Worm (Caenorhabditis elegans) whole organism, early embryonic: ENCODE measurements around the gene lst-2.

Experiments used
- ama-1 ChIP-seq: fragments of 150-350 bp; optimal IDR thresholded peaks from 2 replicates; lab custom pipeline; 2014
- ceh-13 ChIP-seq: fragments of 200-800 bp; sonication (Bioruptor generic); optimal IDR thresholded peaks from 2 replicates; lab custom pipeline; 2018; ENCODE audit warnings: mild to moderate bottlenecking, missing genetic modification characterization, missing compliant biosample characterization
- ets-7 ChIP-seq: sonication (generic microtip); optimal IDR thresholded peaks from 2 replicates; lab custom pipeline; 2016; ENCODE audit warnings: missing genotype, missing genetic modification characterization, missing compliant biosample characterization
- flt-1 ChIP-seq: fragments of 200-800 bp; sonication (Bioruptor generic); IDR thresholded peaks from 2 replicates; pipeline ENCODE4 v1.3.6; 2022; ENCODE audit warnings: missing genetic modification characterization, missing compliant biosample characterization
- hmbx-1 ChIP-seq: sonication (generic microtip); optimal IDR thresholded peaks from 2 replicates; lab custom pipeline; 2016; ENCODE audit warnings: mild to moderate bottlenecking, missing genetic modification characterization, missing compliant biosample characterization
- pes-1 ChIP-seq: fragments of 200-800 bp; sonication (Bioruptor generic); IDR thresholded peaks from 2 replicates; pipeline ENCODE4 v1.3.6; 2022; ENCODE audit warnings: missing genetic modification reagents, missing genetic modification characterization, missing compliant biosample characterization
- scrt-1 ChIP-seq: fragments of 200-800 bp; sonication (Bioruptor generic); IDR thresholded peaks from 2 replicates; pipeline ENCODE4 v1.3.6; 2022; ENCODE audit warnings: missing genetic modification characterization, missing compliant biosample characterization
- tbx-11 ChIP-seq: fragments of 200-800 bp; sonication (Bioruptor generic); IDR thresholded peaks from 2 replicates; pipeline ENCODE4 v1.3.6; 2022; ENCODE audit warnings: missing genetic modification characterization, missing compliant biosample characterization
- tbx-37 ChIP-seq: fragments of 200-800 bp; sonication (Bioruptor generic); conservative IDR thresholded peaks from 2 replicates; pipeline ENCODE4 v1.3.6; 2022; ENCODE audit warnings: missing genetic modification reagents, missing genetic modification characterization, missing compliant biosample characterization
- tra-4 ChIP-seq: sonication (generic microtip); optimal IDR thresholded peaks from 2 replicates; lab custom pipeline; 2017; ENCODE audit warnings: missing genetic modification characterization, missing compliant biosample characterization

- TF ChIP-seq tbx-37 = no peak
- TF ChIP-seq hmbx-1 (tag; lab: Kevin White, UChicago) = no peak
- TF ChIP-seq tbx-11 (GFP tag; lab: Robert Waterston, UW) = no peak
- no peak for TF ChIP-seq scrt-1 (GFP tag; lab: Robert Waterston, UW)
- no peak for TF ChIP-seq flt-1 (GFP tag; lab: Robert Waterston, UW)
- no peak for TF ChIP-seq ama-1 (lab: Kevin White, UChicago)
- TF ChIP-seq ceh-13 (GFP tag; lab: Kevin White, UChicago) = no peak
- TF ChIP-seq tra-4 (tag; lab: Kevin White, UChicago) = no peak
- no peak for TF ChIP-seq ets-7
- no peak for TF ChIP-seq pes-1 (GFP tag; lab: Robert Waterston, UW)
Observed at ce11 chrX:4377689-4378088, 5.5 kb downstream of the lst-2 start, which contains the start of gene R160.12.
